Fruit fly (Drosophila melanogaster) whole organism, wandering third instar larva: ENCODE measurements around the gene CG16789.

Experiments used
- Abd-B ChIP-seq: fragments of >200 bp; optimal IDR thresholded peaks from 2 replicates; lab custom pipeline; 2017; ENCODE audit warnings: missing biosample characterization, missing genetic modification characterization
- CG9705 ChIP-seq: fragments of 200-800 bp; sonication (Bioruptor generic); optimal IDR thresholded peaks from 2 replicates; lab custom pipeline; 2018; ENCODE audit warnings: missing biosample characterization, mild to moderate bottlenecking, missing genetic modification characterization
- CrebA ChIP-seq: fragments of 200-800 bp; sonication (Bioruptor generic); optimal IDR thresholded peaks from 2 replicates; lab custom pipeline; 2016; ENCODE audit warnings: missing biosample characterization, mild to moderate bottlenecking, missing genetic modification characterization, borderline replicate concordance
- Dfd ChIP-seq: fragments of >200 bp; optimal IDR thresholded peaks from 2 replicates; lab custom pipeline; 2017; ENCODE audit warnings: missing biosample characterization, missing genetic modification characterization
- Dif ChIP-seq: fragments of 200-275, 200-300 bp; sonication (Bioruptor generic); optimal IDR thresholded peaks from 2 replicates; lab custom pipeline; 2018; ENCODE audit warnings: missing biosample characterization, missing genetic modification characterization; ENCODE audit not compliant: partially characterized antibody
- HLH106 ChIP-seq: fragments of 200-800 bp; optimal IDR thresholded peaks from 3 replicates; lab custom pipeline; 2019; ENCODE audit warnings: missing biosample characterization, mild to moderate bottlenecking, missing genetic modification characterization, moderate library complexity
- Hnf4 ChIP-seq: fragments of 200-800 bp; sonication (Bioruptor generic); optimal IDR thresholded peaks from 2 replicates; lab custom pipeline; 2016; ENCODE audit warnings: missing biosample characterization, mild to moderate bottlenecking, missing genetic modification characterization
- Hr78 ChIP-seq: fragments of >200 bp; optimal IDR thresholded peaks from 2 replicates; lab custom pipeline; 2017; ENCODE audit warnings: missing biosample characterization, missing genetic modification characterization
- Hr83 ChIP-seq: fragments of 200-300 bp; sonication (Bioruptor generic); optimal IDR thresholded peaks from 2 replicates; lab custom pipeline; 2016; ENCODE audit warnings: missing biosample characterization, mild to moderate bottlenecking, missing genetic modification characterization, moderate library complexity; ENCODE audit not compliant: poor library complexity, severe bottlenecking
- Jra ChIP-seq: sonication (Bioruptor generic); optimal IDR thresholded peaks from 2 replicates; lab custom pipeline; 2016; ENCODE audit warnings: missing biosample characterization, missing genetic modification characterization
- Mio ChIP-seq: sonication (Bioruptor generic); optimal IDR thresholded peaks from 2 replicates; lab custom pipeline; 2016; ENCODE audit warnings: missing biosample characterization, missing genetic modification characterization
- Myc ChIP-seq: fragments of >200 bp; optimal IDR thresholded peaks from 2 replicates; lab custom pipeline; 2017
- N ChIP-seq: fragments of >200 bp; optimal IDR thresholded peaks from 2 replicates; lab custom pipeline; 2018; ENCODE audit warnings: missing biosample characterization, missing external identifiers, missing genetic modification characterization
- OdsH ChIP-seq: fragments of 200-800 bp; sonication (Bioruptor generic); optimal IDR thresholded peaks from 2 replicates; lab custom pipeline; 2016; ENCODE audit warnings: missing biosample characterization, mild to moderate bottlenecking, missing genetic modification characterization
- Rel ChIP-seq, 2 experiments: fragments of 200-800 bp; sonication (Bioruptor generic) in 1 of 2; optimal IDR thresholded peaks; 2 replicates in 1 of 2; 3 replicates in 1 of 2; lab custom pipeline; 2016 to 2019; ENCODE audit warnings: mild to moderate bottlenecking in 2 of 2, missing biosample characterization in 2 of 2, missing genetic modification characterization in 2 of 2, moderate library complexity in 1 of 2
- Sp1 ChIP-seq: fragments of 200-800 bp; sonication (Bioruptor generic); optimal IDR thresholded peaks from 3 replicates; lab custom pipeline; 2019; ENCODE audit warnings: missing biosample characterization, mild to moderate bottlenecking, missing genetic modification characterization, moderate library complexity
- Vsx2 ChIP-seq: fragments of 200-300, 225-300 bp; sonication (Bioruptor generic); optimal IDR thresholded peaks from 2 replicates; lab custom pipeline; 2018; ENCODE audit warnings: missing biosample characterization, missing genetic modification characterization; ENCODE audit not compliant: partially characterized antibody
- dl ChIP-seq, 2 experiments: fragments of 175-275, 200-275 bp in 1 of 2; fragments of 200-275 bp in 1 of 2; sonication (Bioruptor generic); optimal IDR thresholded peaks; lab custom pipeline; 2018; ENCODE audit warnings: mild to moderate bottlenecking in 2 of 2, missing biosample characterization in 2 of 2, missing genetic modification characterization in 2 of 2, moderate library complexity in 2 of 2; ENCODE audit not compliant: partially characterized antibody in 2 of 2, insufficient read depth in 1 of 2
- dmrt93B ChIP-seq: fragments of 200-800 bp; sonication (Bioruptor generic); optimal IDR thresholded peaks from 2 replicates; lab custom pipeline; 2018; ENCODE audit warnings: missing biosample characterization, mild to moderate bottlenecking, missing genetic modification characterization
- dsf ChIP-seq: sonication (Bioruptor generic); optimal IDR thresholded peaks from 2 replicates; lab custom pipeline; 2016; ENCODE audit warnings: missing biosample characterization, missing genetic modification characterization, borderline replicate concordance
- ey ChIP-seq: fragments of 200-800 bp; sonication (Bioruptor generic); optimal IDR thresholded peaks from 2 replicates; lab custom pipeline; 2016; ENCODE audit warnings: missing biosample characterization, missing genetic modification characterization
- foxo ChIP-seq, 2 experiments: fragments of 200-800 bp; sonication (Bioruptor generic); optimal IDR thresholded peaks; 2 replicates in 1 of 2; 3 replicates in 1 of 2; lab custom pipeline; 2016 to 2017; ENCODE audit warnings: missing biosample characterization in 2 of 2, missing genetic modification characterization in 2 of 2
- fru ChIP-seq: fragments of 200-800 bp; sonication (Bioruptor generic); optimal IDR thresholded peaks from 3 replicates; lab custom pipeline; 2016; ENCODE audit warnings: missing biosample characterization, mild to moderate bottlenecking, missing genetic modification characterization
- h ChIP-seq: fragments of 200-800 bp; sonication (Bioruptor generic); optimal IDR thresholded peaks from 3 replicates; lab custom pipeline; 2016; ENCODE audit warnings: missing biosample characterization, mild to moderate bottlenecking, missing genetic modification characterization
- jim ChIP-seq: fragments of 175-275, 200-325 bp; sonication (Bioruptor generic); optimal IDR thresholded peaks from 2 replicates; lab custom pipeline; 2016; ENCODE audit warnings: missing biosample characterization, mild to moderate bottlenecking, missing genetic modification characterization
- pan ChIP-seq: fragments of >200 bp; optimal IDR thresholded peaks from 2 replicates; lab custom pipeline; 2017
- psq ChIP-seq: fragments of 200-800 bp; sonication (Bioruptor generic); optimal IDR thresholded peaks from 3 replicates; lab custom pipeline; 2017; ENCODE audit warnings: missing biosample characterization, mild to moderate bottlenecking, missing genetic modification characterization, moderate library complexity
- rgr ChIP-seq: fragments of 200-800 bp; sonication (Bioruptor generic); optimal IDR thresholded peaks from 3 replicates; lab custom pipeline; 2016; ENCODE audit warnings: missing biosample characterization, mild to moderate bottlenecking, missing genetic modification characterization
- sage ChIP-seq: fragments of 200-800 bp; sonication (Bioruptor generic); optimal IDR thresholded peaks from 2 replicates; lab custom pipeline; 2016; ENCODE audit warnings: missing biosample characterization, mild to moderate bottlenecking, missing genetic modification characterization
- tai ChIP-seq: sonication (Bioruptor generic); optimal IDR thresholded peaks from 2 replicates; lab custom pipeline; 2016; ENCODE audit warnings: missing biosample characterization, missing genetic modification characterization
- usp ChIP-seq: fragments of >200 bp; optimal IDR thresholded peaks from 2 replicates; lab custom pipeline; 2017; ENCODE audit warnings: missing biosample characterization, missing genetic modification characterization
- woc ChIP-seq: sonication (Bioruptor generic); optimal IDR thresholded peaks from 2 replicates; lab custom pipeline; 2016; ENCODE audit warnings: missing biosample characterization, mild to moderate bottlenecking, missing genetic modification characterization

CG16789 gene

DNA sequence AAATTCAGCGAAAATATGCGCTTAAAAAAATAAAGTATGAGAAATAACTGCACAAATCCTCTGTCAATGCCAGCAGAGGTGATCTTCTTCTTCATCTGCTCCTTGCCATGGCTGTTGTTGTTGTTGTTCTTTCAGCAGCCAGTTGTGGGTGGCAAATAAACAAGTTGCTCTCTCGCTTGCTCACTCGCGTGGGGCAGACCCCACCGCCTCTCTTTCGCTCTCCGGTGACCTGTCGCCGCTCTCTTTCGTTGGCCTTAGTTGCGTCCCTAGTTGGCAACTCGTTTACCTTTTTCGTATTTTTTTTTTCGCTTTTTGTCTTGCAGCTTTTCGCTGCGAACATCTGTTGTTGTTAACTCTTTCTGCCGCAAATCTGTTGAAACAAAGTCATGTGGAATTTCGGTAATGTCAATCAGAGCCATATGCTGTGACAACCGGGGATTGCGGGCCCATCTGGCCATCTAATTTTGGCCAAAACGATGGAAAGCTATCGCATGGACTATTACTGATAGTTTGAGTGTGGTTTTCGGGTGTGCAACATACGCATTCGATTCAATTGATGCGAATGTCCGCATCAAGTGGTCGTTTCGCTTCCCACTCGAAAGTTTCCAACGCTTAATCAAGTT, 31.3 kb upstream of the CG16789 start:
- TF ChIP-seq OdsH (GFP tag; lab: Kevin White, UChicago) (no peak), CrebA (GFP tag; lab: Kevin White, UChicago) (no peak), ey (GFP tag; lab: Kevin White, UChicago) (no peak), psq (GFP tag; lab: Kevin White, UChicago) (no peak), Hnf4 (GFP tag; lab: Kevin White, UChicago) (no peak), Rel (GFP tag; optimal IDR thresholded peaks at IDR 0.05; lab: Kevin White, UChicago) (no peak), Rel (tag; optimal IDR thresholded peaks at IDR 0.05; lab: Kevin White, UChicago) (no peak), dl (GFP tag; optimal IDR thresholded peaks at IDR 0.05; lab: Kevin White, UChicago; ENCODE audit: insufficient read depth in 1 of 2, partially characterized antibody in 2 of 2) (peak; percentile 80 to 85), Dfd (GFP tag; lab: Kevin White, UChicago) (no peak), CG9705 (GFP tag; lab: Kevin White, UChicago) (no peak), dmrt93B (GFP tag; lab: Kevin White, UChicago) (no peak), Dif (GFP tag; lab: Kevin White, UChicago) (peak; percentile 85), Mio (GFP tag; lab: Kevin White, UChicago) (no peak), Vsx2 (GFP tag; lab: Kevin White, UChicago) (peak; percentile 36), Sp1 (GFP tag; lab: Kevin White, UChicago) (no peak), Hr78 (GFP tag; lab: Kevin White, UChicago) (no peak), pan (lab: Kevin White, UChicago) (no peak), N (GFP tag; lab: Kevin White, UChicago) (no peak), dsf (GFP tag; lab: Kevin White, UChicago) (no peak), jim (GFP tag; lab: Kevin White, UChicago) (no peak)

DNA sequence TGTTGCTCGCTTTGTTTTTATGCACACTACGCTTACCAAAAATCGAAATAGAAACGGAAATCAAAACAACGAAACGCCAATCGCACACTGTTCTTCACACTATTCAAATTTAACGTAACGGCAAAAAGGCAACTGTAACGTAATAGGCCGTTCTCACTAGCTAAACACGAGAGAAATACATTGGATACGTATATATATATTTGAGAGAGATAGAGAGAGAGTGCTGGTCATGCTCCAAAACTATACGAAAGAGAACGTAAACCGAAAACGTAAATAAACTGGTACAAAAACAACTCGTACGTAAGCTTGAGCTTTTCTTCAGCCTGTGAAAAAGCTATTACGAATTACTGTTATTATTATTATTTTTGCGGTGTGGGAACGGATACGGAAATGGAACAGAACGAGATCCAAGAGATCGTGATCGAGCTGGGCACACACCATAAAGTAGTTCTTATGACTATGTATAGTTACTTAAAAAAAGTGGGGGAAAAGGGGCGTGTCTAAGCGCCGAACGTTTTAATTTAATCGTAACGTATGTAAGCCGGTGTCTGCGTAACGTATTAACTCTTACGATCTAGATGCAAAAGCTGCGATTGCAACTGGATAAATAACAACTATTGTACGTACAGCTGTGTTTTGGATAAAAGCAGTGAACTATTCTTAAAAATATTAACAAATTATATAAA, 22.4 kb upstream of the CG16789 start:
- no peak for TF ChIP-seq Jra (GFP tag; lab: Kevin White, UChicago)
- no peak for TF ChIP-seq Sp1 (GFP tag; lab: Kevin White, UChicago)
- no peak for TF ChIP-seq jim (GFP tag; lab: Kevin White, UChicago)
- TF ChIP-seq Hnf4 (GFP tag; lab: Kevin White, UChicago), result no peak
- peak; percentile 29 for TF ChIP-seq N (GFP tag; lab: Kevin White, UChicago)
- no peak for TF ChIP-seq Hr78 (GFP tag; lab: Kevin White, UChicago)

DNA sequence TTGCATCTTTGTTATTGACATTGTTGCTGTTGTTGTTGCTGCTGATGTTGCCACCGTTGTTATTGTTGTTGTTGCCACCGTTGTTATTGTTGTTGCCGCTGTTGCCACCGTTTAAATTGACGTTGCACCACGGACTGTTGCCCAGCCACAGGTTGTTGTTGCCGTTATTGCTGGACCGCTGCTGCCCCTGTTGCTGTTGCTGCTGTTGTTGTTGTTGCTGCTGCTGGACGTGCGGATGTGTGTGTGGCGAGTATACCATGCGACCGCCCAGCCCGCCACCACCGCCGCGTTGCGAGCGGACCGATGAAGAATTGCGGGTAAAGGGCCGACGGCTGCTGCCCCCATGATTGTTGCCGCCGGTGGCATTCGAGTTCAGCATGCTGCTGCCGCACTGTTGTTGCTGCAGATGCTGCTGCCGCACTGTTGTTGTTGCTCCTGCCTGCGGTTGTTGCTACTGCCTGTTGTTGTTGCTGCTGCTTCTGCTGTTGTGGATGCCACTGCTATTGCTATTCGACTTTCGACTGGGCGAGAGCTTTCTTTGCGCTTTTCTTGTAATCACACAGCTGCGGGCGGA, 19.1 kb upstream of the CG16789 start:
- peak; percentile 82 for TF ChIP-seq Dfd (GFP tag; lab: Kevin White, UChicago)
- no peak for TF ChIP-seq fru (GFP tag; lab: Kevin White, UChicago)

DNA sequence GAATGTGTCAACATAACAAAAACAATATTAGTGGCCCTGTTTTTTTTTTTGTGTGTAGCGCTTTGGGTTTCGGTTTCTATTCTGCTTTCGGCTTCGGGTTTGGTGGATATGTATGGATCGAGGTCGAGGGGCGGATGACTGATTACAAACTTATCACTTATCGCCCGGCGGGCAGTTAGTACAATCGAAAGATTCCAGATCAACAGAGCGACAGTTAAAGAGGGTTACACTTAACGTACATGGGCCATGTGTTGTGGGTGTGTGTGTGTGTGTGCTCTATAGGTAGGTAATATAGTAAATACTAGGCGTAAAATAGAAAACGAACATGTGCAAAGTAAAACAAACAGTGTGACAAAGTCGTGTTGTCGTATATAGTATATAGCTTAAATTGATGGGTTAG, 17.2 kb upstream of the CG16789 start:
- no peak for TF ChIP-seq ey (GFP tag; lab: Kevin White, UChicago)
- no peak for TF ChIP-seq Hr83 (GFP tag; lab: Kevin White, UChicago)
- TF ChIP-seq, all 38 proteins: peak for 0

DNA sequence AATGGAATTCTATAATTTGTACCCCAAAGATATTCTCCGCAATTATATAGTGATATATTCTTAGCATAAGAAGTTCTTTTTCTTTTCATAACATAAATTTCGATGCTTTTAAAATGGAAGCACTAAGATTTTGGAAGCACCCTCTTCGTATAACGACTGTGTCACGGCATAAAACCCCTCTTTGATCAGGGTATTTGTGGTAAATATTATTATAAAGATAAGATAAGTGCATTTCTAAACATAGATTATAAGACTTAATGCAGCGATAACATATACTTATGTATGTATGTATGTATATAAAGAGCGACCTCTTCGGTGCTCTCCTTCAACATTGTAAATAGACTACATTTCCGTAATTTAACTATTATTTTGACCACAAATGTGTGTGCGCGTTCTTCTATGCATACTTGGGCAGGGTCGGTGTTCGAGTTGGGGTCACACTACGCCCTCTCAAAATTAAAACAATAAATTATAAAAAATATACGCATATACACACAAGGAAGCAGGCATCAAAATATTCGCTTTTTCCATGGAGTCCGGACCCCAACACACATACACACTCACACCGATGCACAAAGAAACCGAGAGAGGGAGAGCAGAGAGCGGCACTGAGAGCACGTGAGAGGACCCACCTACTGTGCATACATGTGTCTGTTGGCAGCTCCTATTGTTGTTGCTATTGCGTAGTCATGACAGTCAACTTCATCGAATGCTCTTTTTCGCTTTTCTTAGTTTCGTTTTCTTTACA, 15.6 kb upstream of the CG16789 start:
- TF ChIP-seq rgr (peak; percentile 10), HLH106 (tag; lab: Kevin White, UChicago) (no peak), h (GFP tag; lab: Kevin White, UChicago) (peak; percentile 30), Abd-B (GFP tag; lab: Kevin White, UChicago) (no peak), jim (GFP tag; lab: Kevin White, UChicago) (no peak), dsf (GFP tag; lab: Kevin White, UChicago) (no peak), CG9705 (GFP tag; lab: Kevin White, UChicago) (no peak), OdsH (GFP tag; lab: Kevin White, UChicago) (peak; percentile 23), Dfd (GFP tag; lab: Kevin White, UChicago) (no peak), Myc (no peak), pan (lab: Kevin White, UChicago) (no peak), Hr78 (GFP tag; lab: Kevin White, UChicago) (no peak), dmrt93B (GFP tag; lab: Kevin White, UChicago) (no peak), psq (GFP tag; lab: Kevin White, UChicago) (no peak), Mio (GFP tag; lab: Kevin White, UChicago) (no peak), tai (GFP tag; lab: Kevin White, UChicago) (no peak), N (GFP tag; lab: Kevin White, UChicago) (peak; percentile 56), CrebA (GFP tag; lab: Kevin White, UChicago) (no peak), Jra (GFP tag; lab: Kevin White, UChicago) (peak; percentile 31), woc (GFP tag; lab: Kevin White, UChicago) (no peak), usp (GFP tag; lab: Kevin White, UChicago) (no peak), sage (GFP tag; lab: Kevin White, UChicago) (peak; percentile 66), ey (GFP tag; lab: Kevin White, UChicago) (no peak), Rel (GFP tag; optimal IDR thresholded peaks at IDR 0.05; lab: Kevin White, UChicago) (peak; percentile 64), Rel (tag; optimal IDR thresholded peaks at IDR 0.05; lab: Kevin White, UChicago) (no peak), fru (GFP tag; lab: Kevin White, UChicago) (no peak), foxo (GFP tag; optimal IDR thresholded peaks at IDR 0.05; lab: Kevin White, UChicago) (no peak), dl (GFP tag; optimal IDR thresholded peaks at IDR 0.05; lab: Kevin White, UChicago; ENCODE audit: insufficient read depth in 1 of 2, partially characterized antibody in 2 of 2) (peak; percentile 99)
